Fruit fly (Drosophila melanogaster) whole organism, embryonic: Measurements from ENCODE around the gene CG2841.

Experiments used
- Aef1 ChIP-seq: fragments of 200-800 bp; sonication (Bioruptor generic); IDR thresholded peaks from 3 replicates; pipeline ENCODE4 v1.3.6; 2022; ENCODE audit warnings: missing biosample characterization, missing genetic modification characterization
- B-H1 ChIP-seq: fragments of 200-800 bp; sonication (Bioruptor generic); IDR thresholded peaks from 3 replicates; pipeline ENCODE4 v1.3.6; 2022; ENCODE audit warnings: missing biosample characterization, missing genetic modification characterization
- CG10267 ChIP-seq: fragments of 200-800 bp; sonication (Bioruptor generic); optimal IDR thresholded peaks from 2 replicates; lab custom pipeline; 2018; ENCODE audit warnings: missing biosample characterization, mild to moderate bottlenecking, missing genetic modification characterization, moderate library complexity
- CG11695 ChIP-seq: fragments of 200-800 bp; sonication (Bioruptor generic); IDR thresholded peaks from 3 replicates; pipeline ENCODE4 v1.3.6; 2022; ENCODE audit warnings: missing biosample characterization, missing genetic modification characterization
- CG14710 ChIP-seq: fragments of 200-800 bp; sonication (Bioruptor generic); optimal IDR thresholded peaks from 3 replicates; lab custom pipeline; 2019; ENCODE audit warnings: missing biosample characterization, mild to moderate bottlenecking, missing genetic modification characterization, moderate library complexity
- CG1603 ChIP-seq: fragments of 200-800 bp; sonication (Bioruptor generic); optimal IDR thresholded peaks from 2 replicates; lab custom pipeline; 2019; ENCODE audit warnings: missing biosample characterization, mild to moderate bottlenecking, missing genetic modification characterization, moderate library complexity
- CG17186 ChIP-seq: fragments of 200-800 bp; sonication (Bioruptor generic); optimal IDR thresholded peaks from 3 replicates; lab custom pipeline; 2017; ENCODE audit warnings: missing biosample characterization, missing genetic modification reagents, missing genetic modification characterization
- CG18011 ChIP-seq: fragments of 200-800 bp; sonication (Bioruptor generic); optimal IDR thresholded peaks from 2 replicates; lab custom pipeline; 2017; ENCODE audit warnings: missing biosample characterization, missing genetic modification characterization, mild to moderate bottlenecking, moderate library complexity, missing genotype
- CG3163 ChIP-seq: fragments of 200-800 bp; sonication (Bioruptor generic); optimal IDR thresholded peaks from 3 replicates; lab custom pipeline; 2016; ENCODE audit warnings: missing biosample characterization, missing genetic modification characterization
- CG43689 ChIP-seq: fragments of 200-800 bp; sonication (Bioruptor generic); IDR thresholded peaks from 2 replicates; pipeline ENCODE4 v1.3.6; 2022; ENCODE audit warnings: missing biosample characterization, missing genetic modification characterization
- CG4404 ChIP-seq: fragments of 200-800 bp; sonication (Bioruptor generic); IDR thresholded peaks from 2 replicates; pipeline ENCODE4 v1.3.6; 2022; ENCODE audit warnings: missing biosample characterization, missing genetic modification characterization
- CG4424 ChIP-seq: fragments of 200-800 bp; sonication (Bioruptor generic); optimal IDR thresholded peaks from 3 replicates; lab custom pipeline; 2016; ENCODE audit warnings: missing biosample characterization, missing genetic modification characterization
- CG4820 ChIP-seq: fragments of 200-800 bp; sonication (Bioruptor generic); optimal IDR thresholded peaks from 3 replicates; lab custom pipeline; 2016; ENCODE audit warnings: missing biosample characterization, missing genetic modification characterization
- CG5245 ChIP-seq: fragments of 200-800 bp; sonication (Bioruptor generic); optimal IDR thresholded peaks from 3 replicates; lab custom pipeline; 2016; ENCODE audit warnings: missing biosample characterization, missing genetic modification characterization
- CG6683 ChIP-seq: fragments of 200-800 bp; sonication (Bioruptor generic); optimal IDR thresholded peaks from 2 replicates; lab custom pipeline; 2017; ENCODE audit warnings: missing biosample characterization, mild to moderate bottlenecking, missing genetic modification characterization, missing genetic modification reagents
- CG7786 ChIP-seq: fragments of 200-800 bp; sonication (Bioruptor generic); optimal IDR thresholded peaks from 2 replicates; lab custom pipeline; 2016; ENCODE audit warnings: missing biosample characterization, missing genetic modification characterization
- CG8359 ChIP-seq: fragments of 200-800 bp; sonication (Bioruptor generic); optimal IDR thresholded peaks from 2 replicates; lab custom pipeline; 2017; ENCODE audit warnings: missing biosample characterization, mild to moderate bottlenecking, missing genetic modification characterization, borderline replicate concordance
- CG9609 ChIP-seq: fragments of 200-800 bp; sonication (Bioruptor generic); optimal IDR thresholded peaks from 3 replicates; lab custom pipeline; 2016; ENCODE audit warnings: missing biosample characterization, missing genetic modification characterization
- Dll ChIP-seq: fragments of 200-800 bp; sonication (Bioruptor generic); IDR thresholded peaks from 4 replicates; pipeline ENCODE4 v1.3.6; 2022; ENCODE audit warnings: missing biosample characterization, missing genetic modification characterization; ENCODE audit not compliant: partially characterized antibody
- Dp ChIP-seq: fragments of 200-800 bp; sonication (Bioruptor generic); optimal IDR thresholded peaks from 2 replicates; lab custom pipeline; 2018; ENCODE audit warnings: missing biosample characterization, mild to moderate bottlenecking, missing genetic modification characterization, moderate library complexity
- E2f2 ChIP-seq: fragments of 200-800 bp; sonication (Bioruptor generic); IDR thresholded peaks from 2 replicates; pipeline ENCODE4 v1.3.6; 2022; ENCODE audit warnings: missing biosample characterization, missing genetic modification characterization
- GATAe ChIP-seq: fragments of 200-800 bp; sonication (Bioruptor generic); conservative IDR thresholded peaks from 2 replicates; pipeline ENCODE4 v1.3.6; 2022; ENCODE audit warnings: missing biosample characterization, missing genetic modification characterization
- Gsc ChIP-seq: fragments of 200-800 bp; sonication (Bioruptor generic); IDR thresholded peaks from 2 replicates; pipeline ENCODE4 v1.3.6; 2022; ENCODE audit warnings: missing biosample characterization, missing genetic modification characterization
- Gug ChIP-seq: fragments of 200-800 bp; sonication (Bioruptor generic); IDR thresholded peaks from 4 replicates; pipeline ENCODE4 v1.3.6; 2022; ENCODE audit warnings: missing biosample characterization, missing genetic modification characterization
- HmgZ ChIP-seq: fragments of 200-800 bp; sonication (Bioruptor generic); optimal IDR thresholded peaks from 2 replicates; lab custom pipeline; 2018; ENCODE audit warnings: missing biosample characterization, mild to moderate bottlenecking, missing genetic modification characterization
- Lhr ChIP-seq: fragments of 200-800 bp; sonication (Bioruptor generic); optimal IDR thresholded peaks from 3 replicates; lab custom pipeline; 2017; ENCODE audit warnings: mild to moderate bottlenecking, missing biosample characterization, missing genetic modification reagents, missing genetic modification characterization
- Lpt ChIP-seq: fragments of >200 bp; optimal IDR thresholded peaks from 2 replicates; lab custom pipeline; 2018; ENCODE audit warnings: missing biosample characterization, missing genetic modification characterization
- MBD-R2 ChIP-seq: fragments of 200-800 bp; sonication (Bioruptor generic); IDR thresholded peaks from 2 replicates; pipeline ENCODE4 v1.3.6; 2022; ENCODE audit warnings: missing biosample characterization, missing genetic modification characterization
- Oli ChIP-seq: fragments of 200-800 bp; sonication (Bioruptor generic); optimal IDR thresholded peaks from 2 replicates; lab custom pipeline; 2018; ENCODE audit warnings: missing biosample characterization, mild to moderate bottlenecking, missing genetic modification characterization, moderate library complexity
- Poxn ChIP-seq: fragments of 200-800 bp; sonication (Bioruptor generic); IDR thresholded peaks from 2 replicates; pipeline ENCODE4 v1.3.6; 2022; ENCODE audit warnings: missing biosample characterization, missing genetic modification characterization
- YL-1 ChIP-seq: fragments of 200-800 bp; sonication (Bioruptor generic); optimal IDR thresholded peaks from 3 replicates; lab custom pipeline; 2017; ENCODE audit warnings: missing biosample characterization, mild to moderate bottlenecking, missing genetic modification characterization
- az2 ChIP-seq: fragments of 200-800 bp; sonication (Bioruptor generic); optimal IDR thresholded peaks from 3 replicates; lab custom pipeline; 2016; ENCODE audit warnings: missing biosample characterization, missing genetic modification characterization
- bowl ChIP-seq: fragments of 200-800 bp; sonication (Bioruptor generic); IDR thresholded peaks from 2 replicates; pipeline ENCODE4 v1.3.6; 2022; ENCODE audit warnings: missing biosample characterization, missing genetic modification characterization
- crp ChIP-seq, 2 experiments: fragments of 200-800 bp; sonication (Bioruptor generic); optimal IDR thresholded peaks; 2 replicates in 1 of 2; 3 replicates in 1 of 2; lab custom pipeline; 2017; ENCODE audit warnings: missing biosample characterization in 2 of 2, missing genetic modification characterization in 2 of 2, mild to moderate bottlenecking in 1 of 2, moderate library complexity in 1 of 2
- dimm ChIP-seq: fragments of 200-800 bp; sonication (Bioruptor generic); IDR thresholded peaks from 2 replicates; pipeline ENCODE4 v1.3.6; 2022; ENCODE audit warnings: missing biosample characterization, missing genetic modification characterization
- dmrt99B ChIP-seq: fragments of 200-800 bp; sonication (Bioruptor generic); optimal IDR thresholded peaks from 2 replicates; lab custom pipeline; 2018; ENCODE audit warnings: missing biosample characterization, mild to moderate bottlenecking, missing genetic modification characterization, moderate library complexity
- gcm ChIP-seq: fragments of 200-800 bp; sonication (Bioruptor generic); optimal IDR thresholded peaks from 2 replicates; lab custom pipeline; 2019; ENCODE audit warnings: missing biosample characterization, mild to moderate bottlenecking, missing genetic modification characterization, moderate library complexity
- ham ChIP-seq: fragments of 200-800 bp; sonication (Bioruptor generic); IDR thresholded peaks from 2 replicates; pipeline ENCODE4 v1.3.6; 2022; ENCODE audit warnings: missing biosample characterization, missing genetic modification characterization
- jing ChIP-seq: fragments of 200-800 bp; sonication (Bioruptor generic); optimal IDR thresholded peaks from 2 replicates; lab custom pipeline; 2018; ENCODE audit warnings: missing biosample characterization, mild to moderate bottlenecking, missing genetic modification characterization
- nerfin-2 ChIP-seq: fragments of 200-800 bp; sonication (Bioruptor generic); IDR thresholded peaks from 2 replicates; pipeline ENCODE4 v1.3.6; 2022; ENCODE audit warnings: missing biosample characterization, missing genetic modification characterization; ENCODE audit not compliant: partially characterized antibody
- pb ChIP-seq: fragments of 200-800 bp; sonication (Bioruptor generic); optimal IDR thresholded peaks from 3 replicates; lab custom pipeline; 2016; ENCODE audit warnings: missing biosample characterization, missing genetic modification characterization
- peb ChIP-seq: fragments of 200-800 bp; sonication (Bioruptor generic); IDR thresholded peaks from 2 replicates; pipeline ENCODE4 v1.3.6; 2022; ENCODE audit warnings: missing biosample characterization, missing genetic modification characterization
- pzg ChIP-seq: fragments of 200-800 bp; sonication (Bioruptor generic); optimal IDR thresholded peaks from 3 replicates; lab custom pipeline; 2018; ENCODE audit warnings: missing biosample characterization, mild to moderate bottlenecking, missing genetic modification characterization, moderate library complexity
- sd ChIP-seq: fragments of 200-800 bp; sonication (Bioruptor generic); optimal IDR thresholded peaks from 3 replicates; lab custom pipeline; 2018; ENCODE audit warnings: missing biosample characterization, mild to moderate bottlenecking, missing genetic modification characterization, moderate library complexity
- sima ChIP-seq: fragments of 200-800 bp; sonication (Bioruptor generic); optimal IDR thresholded peaks from 2 replicates; lab custom pipeline; 2016; ENCODE audit warnings: missing biosample characterization, missing genetic modification characterization
- slp2 ChIP-seq: fragments of 200-800 bp; sonication (Bioruptor generic); optimal IDR thresholded peaks from 2 replicates; lab custom pipeline; 2016; ENCODE audit warnings: missing biosample characterization, missing genetic modification characterization
- sna ChIP-seq: fragments of 200-800 bp; sonication (Bioruptor generic); IDR thresholded peaks from 2 replicates; pipeline ENCODE4 v1.3.6; 2022; ENCODE audit warnings: missing biosample characterization, missing genetic modification characterization; ENCODE audit not compliant: partially characterized antibody
- sqz ChIP-seq: fragments of 200-800 bp; sonication (Bioruptor generic); optimal IDR thresholded peaks from 3 replicates; lab custom pipeline; 2018; ENCODE audit warnings: missing biosample characterization, mild to moderate bottlenecking, missing genetic modification characterization
- stwl ChIP-seq: fragments of 200-800 bp; sonication (Bioruptor generic); optimal IDR thresholded peaks from 3 replicates; lab custom pipeline; 2018; ENCODE audit warnings: missing biosample characterization, mild to moderate bottlenecking, missing genetic modification characterization, moderate library complexity
- trh ChIP-seq: fragments of 200-800 bp; sonication (Bioruptor generic); optimal IDR thresholded peaks from 2 replicates; lab custom pipeline; 2016; ENCODE audit warnings: missing biosample characterization, missing genetic modification characterization
- vfl ChIP-seq: fragments of 200-800 bp; sonication (Bioruptor generic); optimal IDR thresholded peaks from 2 replicates; lab custom pipeline; 2016; ENCODE audit warnings: missing biosample characterization, missing genetic modification characterization

CG2841 gene

DNA sequence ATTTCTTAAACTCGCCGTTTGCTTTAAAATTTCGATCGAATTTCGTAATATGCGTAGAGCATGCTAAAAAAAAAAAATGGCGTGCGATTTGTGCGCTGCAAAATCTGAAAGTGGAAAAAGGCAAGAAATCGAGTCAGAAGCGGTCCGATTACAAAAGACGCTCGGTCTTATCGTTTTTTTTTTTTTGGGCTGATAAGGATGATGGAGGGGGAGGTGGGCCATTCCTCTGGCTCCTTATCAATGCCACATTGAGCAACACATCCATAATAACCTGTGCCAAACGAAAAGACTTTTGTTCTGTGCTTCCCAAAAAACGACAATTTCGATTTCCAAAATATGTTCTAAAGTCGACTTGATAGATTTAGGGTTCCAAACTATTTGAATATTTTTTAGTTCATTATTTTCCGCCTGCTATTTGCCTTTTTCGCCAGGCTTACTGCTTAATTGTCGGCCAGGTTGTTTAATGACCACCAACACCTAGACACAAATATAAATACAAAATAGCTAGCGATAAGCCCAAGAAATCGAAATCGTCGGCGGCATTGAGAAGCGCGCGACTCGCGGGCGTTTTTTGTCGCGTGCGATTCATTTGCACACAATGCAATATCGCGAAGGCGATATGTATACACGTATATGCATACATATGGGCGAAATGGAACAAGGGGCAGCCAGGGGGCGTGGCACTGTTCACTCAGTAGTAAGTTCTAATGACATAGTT is 16.5 kb downstream of the CG2841 start (continued):
- TF ChIP-seq CG4404 (no peak), sqz (GFP tag; lab: Kevin White, UChicago) (peak; percentile 13), CG6683 (GFP tag; lab: Kevin White, UChicago) (no peak), bowl (GFP tag; lab: Robert Waterston, UW) (no peak), jing (GFP tag; lab: Kevin White, UChicago) (no peak), Aef1 (GFP tag; lab: Robert Waterston, UW) (no peak), nerfin-2 (GFP tag; lab: Robert Waterston, UW) (no peak), CG11695 (GFP tag; lab: Robert Waterston, UW) (no peak), slp2 (GFP tag; lab: Kevin White, UChicago) (no peak), GATAe (peak; percentile 69), pb (GFP tag; lab: Kevin White, UChicago) (no peak), Gug (GFP tag; lab: Robert Waterston, UW) (no peak), ham (GFP tag; lab: Robert Waterston, UW) (no peak), peb (no peak), dmrt99B (no peak), CG18011 (no peak), CG1603 (tag; lab: Kevin White, UChicago) (no peak), B-H1 (GFP tag; lab: Robert Waterston, UW) (no peak), CG43689 (GFP tag; lab: Robert Waterston, UW) (no peak), sd (tag; lab: Kevin White, UChicago) (peak; percentile 22), CG3163 (GFP tag; lab: Kevin White, UChicago) (no peak), CG8359 (peak; percentile 99)

DNA sequence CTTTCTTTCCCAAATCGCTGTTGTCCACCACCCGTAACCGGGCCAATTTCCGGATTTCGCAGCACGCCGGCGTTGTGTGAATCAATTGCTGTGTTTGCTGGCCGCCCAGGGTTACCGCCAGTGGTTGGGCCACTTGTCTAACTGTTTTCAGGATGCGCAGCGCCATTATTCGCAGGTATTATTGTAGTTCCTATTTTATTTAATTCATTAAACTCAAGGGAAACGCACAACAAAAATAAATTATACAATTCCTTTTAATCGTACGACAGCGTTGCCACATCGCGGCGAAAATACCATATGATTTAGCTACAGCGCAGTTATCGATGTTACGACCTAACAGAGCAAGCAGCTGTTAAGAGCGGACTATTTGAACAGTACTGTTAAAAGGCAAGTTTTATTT is 21.8 kb downstream of the CG2841 start, which contains the start of gene mRpL14:
Gene mRpL14 (minus strand): TSS at position 280 of the 400 bp plus-strand sequence.
- TF ChIP-seq CG7786 (GFP tag; lab: Kevin White, UChicago) (no peak), Gsc (GFP tag; lab: Robert Waterston, UW) (no peak), sna (GFP tag; lab: Robert Waterston, UW) (0 out of 2 replicates have a peak, but pooled peaks have one; percentile 25), Dp (GFP tag; lab: Kevin White, UChicago) (peak; percentile 74), CG5245 (no peak), Oli (tag; lab: Kevin White, UChicago) (no peak), CG4424 (no peak), CG10267 (tag; lab: Kevin White, UChicago) (no peak), Poxn (GFP tag; lab: Robert Waterston, UW) (no peak), az2 (GFP tag; lab: Kevin White, UChicago) (no peak), E2f2 (GFP tag; lab: Robert Waterston, UW) (peak; percentile 78), MBD-R2 (GFP tag; lab: Robert Waterston, UW) (peak; percentile 62), gcm (GFP tag; lab: Kevin White, UChicago) (no peak), YL-1 (peak; percentile 46), CG9609 (GFP tag; lab: Kevin White, UChicago) (no peak), crp (GFP tag; optimal IDR thresholded peaks at IDR 0.05; lab: Kevin White, UChicago) (peak; percentile 59 to 90), vfl (GFP tag; lab: Kevin White, UChicago) (no peak), HmgZ (peak; percentile 6), Lpt (GFP tag; lab: Kevin White, UChicago) (no peak), sima (GFP tag; lab: Kevin White, UChicago) (no peak), CG4820 (GFP tag; lab: Kevin White, UChicago) (no peak), CG14710 (tag; lab: Kevin White, UChicago) (peak; percentile 1), Lhr (no peak), stwl (tag; lab: Kevin White, UChicago) (peak; percentile 27), Dll (no peak), trh (GFP tag; lab: Kevin White, UChicago) (no peak), dimm (GFP tag; lab: Robert Waterston, UW) (no peak), CG17186 (GFP tag; lab: Kevin White, UChicago) (peak; percentile 8), pzg (GFP tag; lab: Kevin White, UChicago) (peak; percentile 49)
